Worm (Caenorhabditis elegans) whole organism, mixed stage, embryonic: ENCODE results near the gene Y37E11B.6.

Experiments
- bed-3 ChIP-seq: fragments of 200-800 bp; sonication (Bioruptor generic); optimal IDR thresholded peaks from 3 replicates; lab custom pipeline; 2018; ENCODE audit warnings: mild to moderate bottlenecking, missing genetic modification characterization, moderate library complexity, missing compliant biosample characterization
- ceh-83 ChIP-seq: fragments of 200-800 bp; sonication (Bioruptor generic); optimal IDR thresholded peaks from 2 replicates; lab custom pipeline; 2018; ENCODE audit warnings: mild to moderate bottlenecking, missing genetic modification characterization, missing compliant biosample characterization
- ces-1 ChIP-seq: fragments of 150-350 bp; optimal IDR thresholded peaks from 2 replicates; lab custom pipeline; 2014; ENCODE audit warnings: missing biosample characterization, missing genetic modification reagents, missing genetic modification characterization
- elt-1 ChIP-seq: sonication (generic microtip); optimal IDR thresholded peaks from 2 replicates; lab custom pipeline; 2017; ENCODE audit warnings: missing genetic modification characterization, mild to moderate bottlenecking, missing compliant biosample characterization, antibody characterized with exemption, moderate library complexity, borderline replicate concordance; ENCODE audit not compliant: insufficient read depth
- elt-3 ChIP-seq: fragments of 150-350 bp; optimal IDR thresholded peaks from 2 replicates; lab custom pipeline; 2014; ENCODE audit warnings: missing biosample characterization, missing genetic modification characterization
- nhr-237 ChIP-seq: fragments of 150-350 bp; optimal IDR thresholded peaks from 2 replicates; lab custom pipeline; 2014; ENCODE audit warnings: missing biosample characterization, missing genetic modification characterization
- nhr-76 ChIP-seq: sonication (generic microtip); optimal IDR thresholded peaks from 2 replicates; lab custom pipeline; 2017; ENCODE audit warnings: missing biosample characterization, missing genetic modification characterization
- snpc-4 ChIP-seq: fragments of 150-350 bp; optimal IDR thresholded peaks from 2 replicates; lab custom pipeline; 2014; ENCODE audit warnings: missing biosample characterization, missing genetic modification characterization
- unc-39 ChIP-seq: fragments of 150-350 bp; optimal IDR thresholded peaks from 2 replicates; lab custom pipeline; 2014; ENCODE audit warnings: missing biosample characterization, missing genetic modification characterization
- ztf-11 ChIP-seq: fragments of 150-350 bp; optimal IDR thresholded peaks from 2 replicates; lab custom pipeline; 2014; ENCODE audit warnings: missing biosample characterization, missing genetic modification characterization

DNA sequence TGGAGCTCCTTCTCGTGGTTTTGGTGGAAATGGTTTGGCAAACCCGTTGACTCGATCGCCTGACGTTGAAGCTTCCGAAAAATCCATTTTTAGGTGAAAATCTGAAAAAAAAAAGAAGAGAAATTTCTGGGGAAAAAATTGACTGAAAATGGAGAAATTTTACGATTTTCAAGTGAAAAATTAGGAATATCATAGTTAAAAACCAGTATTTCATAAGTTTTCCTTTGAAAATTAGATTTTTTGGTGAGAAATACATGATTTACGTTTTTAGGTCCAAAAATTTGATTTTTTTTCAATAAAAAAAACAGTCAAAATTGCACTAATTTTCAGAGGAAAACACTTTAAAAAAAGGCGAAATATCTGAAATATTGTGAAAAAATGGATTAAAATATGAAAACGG is 5.6 kb downstream of the Y37E11B.6 start, which contains the start of gene taf-2:
- TF ChIP-seq nhr-76 (tag; lab: Kevin White, UChicago) (no peak), ces-1 (GFP tag; lab: Kevin White, UChicago) (no peak), snpc-4 (tag; lab: Kevin White, UChicago) (no peak), elt-1 (tag; lab: Kevin White, UChicago) (no peak), elt-3 (tag; lab: Kevin White, UChicago) (no peak), bed-3 (GFP tag; lab: Kevin White, UChicago) (no peak), nhr-237 (tag; lab: Kevin White, UChicago) (no peak), ceh-83 (no peak), unc-39 (tag; lab: Kevin White, UChicago) (no peak), ztf-11 (no peak)
